Worm (Caenorhabditis elegans) whole organism, mixed stage, embryonic: ENCODE data around the gene ZC155.4.

Experiments
- nhr-12 ChIP-seq: fragments of 150-350 bp; optimal IDR thresholded peaks from 2 replicates; lab custom pipeline; 2014; ENCODE audit warnings: missing biosample characterization, missing genetic modification characterization
- unc-39 ChIP-seq: fragments of 150-350 bp; optimal IDR thresholded peaks from 2 replicates; lab custom pipeline; 2014; ENCODE audit warnings: missing biosample characterization, missing genetic modification characterization
- unc-62 ChIP-seq: fragments of 150-350 bp; optimal IDR thresholded peaks from 2 replicates; lab custom pipeline; 2014; ENCODE audit warnings: missing biosample characterization, missing genetic modification reagents, missing genetic modification characterization
- ztf-11 ChIP-seq: fragments of 150-350 bp; optimal IDR thresholded peaks from 2 replicates; lab custom pipeline; 2014; ENCODE audit warnings: missing biosample characterization, missing genetic modification characterization

- TF ChIP-seq unc-39 (tag; lab: Kevin White, UChicago) (no peak), unc-62 (GFP tag; lab: Kevin White, UChicago) (no peak), ztf-11 (tag; lab: Kevin White, UChicago) (no peak), nhr-12 (tag; lab: Kevin White, UChicago) (no peak)
Observed at ce11 chrIII:5234312-5234711, 19.0 kb upstream of the ZC155.4 start, which contains the start of gene mrps-26.
